Worm (Caenorhabditis elegans): ENCODE data around the gene F57F4.1.

DNA sequence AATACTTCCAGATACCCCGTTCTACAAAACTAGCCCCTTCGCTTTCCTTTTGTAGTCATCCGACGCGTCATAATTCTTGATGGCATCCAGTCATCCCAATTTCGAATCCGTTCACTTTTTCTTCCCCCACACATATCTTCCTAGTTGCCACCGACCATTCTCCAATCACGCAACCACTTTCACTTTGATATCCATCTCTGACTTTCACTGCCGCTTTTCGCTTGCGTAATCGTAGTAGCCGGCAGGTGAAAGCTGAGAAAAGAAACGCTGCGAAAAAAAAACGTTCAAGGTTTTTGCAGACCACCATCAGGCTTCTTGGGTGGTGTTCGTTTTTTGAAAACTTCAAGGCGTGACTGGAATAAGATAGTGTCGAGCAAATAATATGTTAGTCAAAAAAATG, 37.9 kb upstream of the F57F4.1 start:
- TF ChIP-seq hnd-1 (tag; optimal IDR thresholded peaks at IDR 0.05) (no peak), ama-1 (optimal IDR thresholded peaks at IDR 0.05) (no peak), flt-1 (GFP tag; IDR thresholded peaks at IDR 0.05) (no peak), F13C5.2 (tag; optimal IDR thresholded peaks at IDR 0.05) (no peak), hmbx-1 (tag; optimal IDR thresholded peaks at IDR 0.05) (no peak), ceh-13 (GFP tag; optimal IDR thresholded peaks at IDR 0.05) (no peak), sea-1 (GFP tag; conservative IDR thresholded peaks at IDR 0.05) (no peak), tbx-11 (GFP tag; IDR thresholded peaks at IDR 0.05) (no peak), pes-1 (GFP tag; IDR thresholded peaks at IDR 0.05) (no peak), tra-4 (tag; optimal IDR thresholded peaks at IDR 0.05) (no peak), ets-7 (tag; optimal IDR thresholded peaks at IDR 0.05) (no peak), B0310.2 (tag; optimal IDR thresholded peaks at IDR 0.05) (no peak)
